Fruit fly (Drosophila melanogaster) whole organism, embryonic: ENCODE results near the gene ND-PDSW.

Experiments used
- ATbp ChIP-seq: fragments of 200-800 bp; sonication (Bioruptor generic); optimal IDR thresholded peaks from 2 replicates; lab custom pipeline; 2017; ENCODE audit warnings: missing biosample characterization, mild to moderate bottlenecking, missing genetic modification characterization, missing genetic modification reagents
- Blimp-1 ChIP-seq: fragments of 200-800 bp; sonication (Bioruptor generic); optimal IDR thresholded peaks from 3 replicates; lab custom pipeline; 2018; ENCODE audit warnings: missing biosample characterization, missing genetic modification characterization, mild to moderate bottlenecking, moderate library complexity, missing genetic modification reagents
- BtbVII ChIP-seq: fragments of 200-800 bp; sonication (Bioruptor generic); optimal IDR thresholded peaks from 3 replicates; lab custom pipeline; 2017; ENCODE audit warnings: missing biosample characterization, mild to moderate bottlenecking, missing genetic modification characterization
- CG10267 ChIP-seq: fragments of 200-800 bp; sonication (Bioruptor generic); optimal IDR thresholded peaks from 2 replicates; lab custom pipeline; 2018; ENCODE audit warnings: missing biosample characterization, mild to moderate bottlenecking, missing genetic modification characterization, moderate library complexity
- CG10979 ChIP-seq: fragments of 200-800 bp; sonication (Bioruptor generic); optimal IDR thresholded peaks from 2 replicates; lab custom pipeline; 2018; ENCODE audit warnings: missing biosample characterization, mild to moderate bottlenecking, missing genetic modification characterization, moderate library complexity
- CG13775 ChIP-seq: fragments of 200-800 bp; sonication (Bioruptor generic); optimal IDR thresholded peaks from 3 replicates; lab custom pipeline; 2017; ENCODE audit warnings: missing biosample characterization, mild to moderate bottlenecking, missing genetic modification characterization
- CG16815 ChIP-seq: fragments of 200-800 bp; sonication (Bioruptor generic); optimal IDR thresholded peaks from 3 replicates; lab custom pipeline; 2017; ENCODE audit warnings: missing biosample characterization, mild to moderate bottlenecking, missing genetic modification characterization
- CG17186 ChIP-seq: fragments of 200-800 bp; sonication (Bioruptor generic); optimal IDR thresholded peaks from 3 replicates; lab custom pipeline; 2017; ENCODE audit warnings: missing biosample characterization, missing genetic modification reagents, missing genetic modification characterization
- CG17802 ChIP-seq: fragments of 200-800 bp; sonication (Bioruptor generic); optimal IDR thresholded peaks from 2 replicates; lab custom pipeline; 2018; ENCODE audit warnings: missing biosample characterization, mild to moderate bottlenecking, missing genetic modification characterization, moderate library complexity
- CG3065 ChIP-seq: fragments of 200-800 bp; sonication (Bioruptor generic); optimal IDR thresholded peaks from 2 replicates; lab custom pipeline; 2016; ENCODE audit warnings: missing biosample characterization, missing genetic modification characterization
- CG33557 ChIP-seq: fragments of 200-800 bp; sonication (Bioruptor generic); optimal IDR thresholded peaks from 2 replicates; lab custom pipeline; 2019; ENCODE audit warnings: missing biosample characterization, mild to moderate bottlenecking, missing genetic modification characterization, moderate library complexity
- CG34422 ChIP-seq: fragments of 200-800 bp; sonication (Bioruptor generic); IDR thresholded peaks from 3 replicates; pipeline ENCODE4 v1.3.6; 2022; ENCODE audit warnings: missing biosample characterization, missing genetic modification characterization
- CG4854 ChIP-seq: fragments of 200-800 bp; sonication (Bioruptor generic); optimal IDR thresholded peaks from 2 replicates; lab custom pipeline; 2016; ENCODE audit warnings: missing biosample characterization, missing genetic modification characterization, inconsistent platforms
- CG5953 ChIP-seq: fragments of 200-800 bp; sonication (Bioruptor generic); IDR thresholded peaks from 2 replicates; pipeline ENCODE4 v1.3.6; 2022; ENCODE audit warnings: missing biosample characterization, missing genetic modification characterization
- CG6654 ChIP-seq: fragments of 200-800 bp; sonication (Bioruptor generic); optimal IDR thresholded peaks from 2 replicates; lab custom pipeline; 2017; ENCODE audit warnings: missing biosample characterization, mild to moderate bottlenecking, missing genetic modification characterization
- CG6689 ChIP-seq: fragments of 200-800 bp; sonication (Bioruptor generic); IDR thresholded peaks from 2 replicates; pipeline ENCODE4 v1.3.6; 2022; ENCODE audit warnings: missing biosample characterization, missing genetic modification characterization
- CG7963 ChIP-seq: fragments of 200-800 bp; sonication (Bioruptor generic); IDR thresholded peaks from 3 replicates; pipeline ENCODE4 v1.3.6; 2022; ENCODE audit warnings: missing biosample characterization, missing genetic modification characterization; ENCODE audit not compliant: partially characterized antibody
- CG8765 ChIP-seq: fragments of 200-800 bp; sonication (Bioruptor generic); IDR thresholded peaks from 2 replicates; pipeline ENCODE4 v1.3.6; 2022; ENCODE audit warnings: missing biosample characterization, missing genetic modification characterization
- CG8944 ChIP-seq: fragments of 200-800 bp; sonication (Bioruptor generic); optimal IDR thresholded peaks from 3 replicates; lab custom pipeline; 2016; ENCODE audit warnings: missing biosample characterization, missing genetic modification characterization
- CG9609 ChIP-seq: fragments of 200-800 bp; sonication (Bioruptor generic); optimal IDR thresholded peaks from 3 replicates; lab custom pipeline; 2016; ENCODE audit warnings: missing biosample characterization, missing genetic modification characterization
- CHES-1-like ChIP-seq: fragments of 200-800 bp; sonication (Bioruptor generic); optimal IDR thresholded peaks from 2 replicates; lab custom pipeline; 2016; ENCODE audit warnings: missing biosample characterization, missing genetic modification characterization
- CoRest ChIP-seq: fragments of 200-800 bp; sonication (Bioruptor generic); optimal IDR thresholded peaks from 3 replicates; lab custom pipeline; 2018; ENCODE audit warnings: missing biosample characterization, mild to moderate bottlenecking, missing genetic modification characterization, moderate library complexity
- GATAe ChIP-seq: fragments of 200-800 bp; sonication (Bioruptor generic); conservative IDR thresholded peaks from 2 replicates; pipeline ENCODE4 v1.3.6; 2022; ENCODE audit warnings: missing biosample characterization, missing genetic modification characterization
- H2.0 ChIP-seq: fragments of 200-800 bp; sonication (Bioruptor generic); IDR thresholded peaks from 2 replicates; pipeline ENCODE4 v1.3.6; 2022; ENCODE audit warnings: missing biosample characterization, missing genetic modification characterization
- Hmr ChIP-seq: fragments of 200-800 bp; sonication (Bioruptor generic); optimal IDR thresholded peaks from 3 replicates; lab custom pipeline; 2017; ENCODE audit warnings: mild to moderate bottlenecking, missing biosample characterization, missing genetic modification reagents, missing genetic modification characterization
- Lim3 ChIP-seq: fragments of 200-800 bp; sonication (Bioruptor generic); IDR thresholded peaks from 2 replicates; pipeline ENCODE4 v1.3.6; 2022; ENCODE audit warnings: missing biosample characterization, missing genetic modification characterization
- Myb ChIP-seq: fragments of 200-800 bp; sonication (Bioruptor generic); optimal IDR thresholded peaks from 2 replicates; lab custom pipeline; 2016; ENCODE audit warnings: missing biosample characterization, missing genetic modification characterization
- Stat92E ChIP-seq, 3 experiments: fragments of >200 bp in 2 of 3; fragments of 200-800 bp in 1 of 3; sonication (Bioruptor generic) in 1 of 3; optimal IDR thresholded peaks; 2 replicates each; lab custom pipeline; 2017 to 2019; ENCODE audit warnings: missing biosample characterization in 3 of 3, missing genetic modification characterization in 3 of 3, mild to moderate bottlenecking in 1 of 3, moderate library complexity in 1 of 3
- ap ChIP-seq: fragments of 200-800 bp; sonication (Bioruptor generic); IDR thresholded peaks from 2 replicates; pipeline ENCODE4 v1.3.6; 2022; ENCODE audit warnings: missing biosample characterization, missing genetic modification characterization
- az2 ChIP-seq: fragments of 200-800 bp; sonication (Bioruptor generic); optimal IDR thresholded peaks from 3 replicates; lab custom pipeline; 2016; ENCODE audit warnings: missing biosample characterization, missing genetic modification characterization
- cas ChIP-seq: fragments of 200-800 bp; sonication (Bioruptor generic); IDR thresholded peaks from 2 replicates; pipeline ENCODE4 v1.3.6; 2022; ENCODE audit warnings: missing biosample characterization, missing genetic modification characterization
- ci ChIP-seq: fragments of 200-800 bp; sonication (Bioruptor generic); IDR thresholded peaks from 3 replicates; pipeline ENCODE4 v1.3.6; 2022; ENCODE audit warnings: missing biosample characterization, missing genetic modification characterization
- dmrt11E ChIP-seq: fragments of 200-800 bp; sonication (Bioruptor generic); optimal IDR thresholded peaks from 3 replicates; lab custom pipeline; 2018; ENCODE audit warnings: missing biosample characterization, mild to moderate bottlenecking, missing genetic modification characterization, moderate library complexity
- ftz-f1 ChIP-seq: fragments of 200-800 bp; sonication (Bioruptor generic); optimal IDR thresholded peaks from 2 replicates; lab custom pipeline; 2016; ENCODE audit warnings: missing biosample characterization, missing genetic modification characterization
- gsb ChIP-seq: fragments of 200-800 bp; sonication (Bioruptor generic); IDR thresholded peaks from 2 replicates; pipeline ENCODE4 v1.3.6; 2022; ENCODE audit warnings: missing biosample characterization, missing genetic modification characterization
- hth ChIP-seq: fragments of >200 bp; optimal IDR thresholded peaks from 2 replicates; lab custom pipeline; 2017; ENCODE audit warnings: inconsistent platforms
- kah ChIP-seq: fragments of 200-800 bp; sonication (Bioruptor generic); optimal IDR thresholded peaks from 2 replicates; lab custom pipeline; 2018; ENCODE audit warnings: missing biosample characterization, mild to moderate bottlenecking, missing genetic modification characterization
- knrl ChIP-seq: fragments of 200-800 bp; sonication (Bioruptor generic); IDR thresholded peaks from 3 replicates; pipeline ENCODE4 v1.3.6; 2022; ENCODE audit warnings: missing biosample characterization, missing genetic modification characterization; ENCODE audit not compliant: partially characterized antibody
- lbe ChIP-seq: fragments of 200-800 bp; sonication (Bioruptor generic); optimal IDR thresholded peaks from 2 replicates; lab custom pipeline; 2016; ENCODE audit warnings: missing biosample characterization, mild to moderate bottlenecking, missing genetic modification characterization
- nom ChIP-seq: fragments of 200-800 bp; sonication (Bioruptor generic); optimal IDR thresholded peaks from 2 replicates; lab custom pipeline; 2017; ENCODE audit warnings: missing biosample characterization, missing genetic modification characterization, mild to moderate bottlenecking, moderate library complexity, missing genetic modification reagents
- odd ChIP-seq: fragments of 200-800 bp; sonication (Bioruptor generic); optimal IDR thresholded peaks from 2 replicates; lab custom pipeline; 2017; ENCODE audit warnings: missing biosample characterization, mild to moderate bottlenecking, missing genetic modification characterization
- otp ChIP-seq: fragments of 200-800 bp; sonication (Bioruptor generic); IDR thresholded peaks from 3 replicates; pipeline ENCODE4, ENCODE4 v1.3.6; 2022; ENCODE audit warnings: missing biosample characterization, missing genetic modification characterization
- p53 ChIP-seq: fragments of 200-800 bp; sonication (Bioruptor generic); optimal IDR thresholded peaks from 2 replicates; lab custom pipeline; 2016; ENCODE audit warnings: missing biosample characterization, missing genetic modification characterization
- peb ChIP-seq: fragments of 200-800 bp; sonication (Bioruptor generic); IDR thresholded peaks from 2 replicates; pipeline ENCODE4 v1.3.6; 2022; ENCODE audit warnings: missing biosample characterization, missing genetic modification characterization
- pita ChIP-seq: fragments of 200-800 bp; sonication (Bioruptor generic); optimal IDR thresholded peaks from 2 replicates; lab custom pipeline; 2017; ENCODE audit warnings: missing biosample characterization, mild to moderate bottlenecking, missing genetic modification characterization
- pum ChIP-seq: fragments of 200-800 bp; sonication (Bioruptor generic); optimal IDR thresholded peaks from 2 replicates; lab custom pipeline; 2016; ENCODE audit warnings: missing biosample characterization, missing genetic modification characterization
- slou ChIP-seq: fragments of 200-800 bp; sonication (Bioruptor generic); optimal IDR thresholded peaks from 3 replicates; lab custom pipeline; 2016; ENCODE audit warnings: missing biosample characterization, missing genetic modification characterization
- unc-4 ChIP-seq: fragments of 200-800 bp; sonication (Bioruptor generic); IDR thresholded peaks from 2 replicates; pipeline ENCODE4 v1.3.6; 2022; ENCODE audit warnings: missing biosample characterization, missing genetic modification characterization; ENCODE audit not compliant: partially characterized antibody
- wdn ChIP-seq: fragments of 200-800 bp; sonication (Bioruptor generic); IDR thresholded peaks from 2 replicates; pipeline ENCODE4 v1.3.6; 2022; ENCODE audit warnings: missing biosample characterization, missing genetic modification characterization

The ND-PDSW gene

dm6 chr2L:3465918-3466727 lies at the start of gene ND-PDSW, which contains the start of gene msl-2 (continued):
- peak; percentile 68 for TF ChIP-seq CG17802
- no peak for TF ChIP-seq odd (GFP tag; lab: Kevin White, UChicago)
- TF ChIP-seq Lim3: no peak
- no peak for TF ChIP-seq Blimp-1 (GFP tag; lab: Kevin White, UChicago)
- TF ChIP-seq CG10267 (tag; lab: Kevin White, UChicago): peak; percentile 49
- TF ChIP-seq CG6654 (GFP tag; lab: Kevin White, UChicago): no peak
- TF ChIP-seq H2.0 (GFP tag; lab: Robert Waterston, UW): no peak
- TF ChIP-seq dmrt11E (tag; lab: Kevin White, UChicago): no peak
- TF ChIP-seq CHES-1-like (GFP tag; lab: Kevin White, UChicago): peak; percentile 36
- TF ChIP-seq az2 (GFP tag; lab: Kevin White, UChicago): no peak
- no peak for TF ChIP-seq CG5953 (GFP tag; lab: Robert Waterston, UW)
- peak; percentile 6 for TF ChIP-seq CG17186 (GFP tag; lab: Kevin White, UChicago)
- TF ChIP-seq Myb (GFP tag; lab: Kevin White, UChicago): peak; percentile 33
- no peak for TF ChIP-seq ATbp (GFP tag; lab: Kevin White, UChicago)
- TF ChIP-seq cas (GFP tag; lab: Robert Waterston, UW): no peak
- TF ChIP-seq CG9609 (GFP tag; lab: Kevin White, UChicago): no peak
- no peak for TF ChIP-seq CG7963 (GFP tag; lab: Robert Waterston, UW)
- TF ChIP-seq CG4854: no peak
- no peak for TF ChIP-seq CG16815 (GFP tag; lab: Kevin White, UChicago)
- no peak for TF ChIP-seq CG8765 (GFP tag; lab: Robert Waterston, UW)
- no peak for TF ChIP-seq pita (GFP tag; lab: Kevin White, UChicago)
- no peak for TF ChIP-seq BtbVII (GFP tag; lab: Kevin White, UChicago)
- no peak for TF ChIP-seq CG3065
- TF ChIP-seq CG10979 (tag; lab: Kevin White, UChicago): no peak
- TF ChIP-seq kah: no peak
- no peak for TF ChIP-seq unc-4 (GFP tag; lab: Robert Waterston, UW)
- TF ChIP-seq gsb (GFP tag; lab: Robert Waterston, UW): no peak
- TF ChIP-seq GATAe (GFP tag; lab: Robert Waterston, UW): no peak
- no peak for TF ChIP-seq CG13775 (GFP tag; lab: Kevin White, UChicago)
- TF ChIP-seq CG6689 (GFP tag; lab: Robert Waterston, UW): no peak
- no peak for TF ChIP-seq CG8944 (GFP tag; lab: Kevin White, UChicago)
- no peak for TF ChIP-seq CoRest (tag; lab: Kevin White, UChicago)
- no peak for TF ChIP-seq ftz-f1 (GFP tag; lab: Kevin White, UChicago)
- no peak for TF ChIP-seq ci (GFP tag; lab: Robert Waterston, UW)
- no peak for TF ChIP-seq otp (GFP tag; lab: Robert Waterston, UW)
- TF ChIP-seq CG33557 (GFP tag; lab: Kevin White, UChicago): no peak
- no peak for TF ChIP-seq nom (GFP tag; lab: Kevin White, UChicago)
- no peak for TF ChIP-seq Stat92E (GFP tag; optimal IDR thresholded peaks at IDR 0.05; lab: Kevin White, UChicago)
- TF ChIP-seq slou (GFP tag; lab: Kevin White, UChicago): no peak
- no peak for TF ChIP-seq Hmr (GFP tag; lab: Kevin White, UChicago)
- TF ChIP-seq knrl (GFP tag; lab: Robert Waterston, UW): no peak; the same call in 2 of the 3 replicates
- TF ChIP-seq lbe (GFP tag; lab: Kevin White, UChicago): no peak
- 0 out of 3 replicates have a peak, but pooled peaks have one; percentile 29 for TF ChIP-seq CG34422
- no peak for TF ChIP-seq ap (GFP tag; lab: Robert Waterston, UW)
- no peak for TF ChIP-seq p53 (GFP tag; lab: Kevin White, UChicago)
- TF ChIP-seq wdn (GFP tag; lab: Robert Waterston, UW): no peak
- no peak for TF ChIP-seq peb (GFP tag; lab: Robert Waterston, UW)
- TF ChIP-seq hth (lab: Kevin White, UChicago): no peak
- no peak for TF ChIP-seq pum (GFP tag; lab: Kevin White, UChicago)
